Fruit fly (Drosophila melanogaster): ENCODE measurements around the gene mtm.
A peak's percentile ranks its signal among the peaks of the same experiment; 100 is the strongest.

mtm gene

DNA sequence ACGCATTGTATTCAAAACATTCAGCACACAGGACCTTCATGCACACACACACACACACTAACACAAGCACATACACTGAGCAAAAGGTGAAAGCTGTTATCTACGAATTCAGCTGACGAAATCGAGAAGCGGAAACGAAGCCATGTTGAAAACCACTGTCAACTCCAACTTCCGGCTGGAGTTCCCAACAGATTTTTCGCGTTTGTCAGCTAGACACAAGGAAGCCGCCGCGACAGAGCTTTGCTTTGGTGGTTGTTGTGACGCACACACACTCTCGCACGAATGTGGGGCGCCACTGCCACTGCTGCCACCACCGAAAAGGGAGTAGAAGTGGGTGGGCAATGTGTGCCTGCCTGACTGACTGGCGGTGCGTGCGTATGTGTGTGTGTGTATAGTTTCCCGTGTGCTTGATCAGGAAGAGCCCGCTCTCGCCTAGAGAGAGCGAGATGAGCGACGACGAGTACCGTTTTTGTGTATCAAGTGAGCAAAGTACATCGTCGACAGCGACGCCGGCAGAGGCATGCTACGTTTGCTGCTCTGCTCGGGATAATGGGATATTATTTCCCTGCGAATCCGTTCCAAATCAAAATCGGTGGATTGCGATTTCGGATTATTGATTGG, 39.1 kb downstream of the mtm start (continued):
- TF ChIP-seq CG4328 (GFP tag; optimal IDR thresholded peaks at IDR 0.05) (peak; percentile 84), CG15601 (tag; optimal IDR thresholded peaks at IDR 0.05) (peak; percentile 66), CG5953 (GFP tag; IDR thresholded peaks at IDR 0.05) (no peak), lola (GFP tag; optimal IDR thresholded peaks at IDR 0.05) (peak in 1 of 3 experiments; percentile 44), Sox102F (GFP tag; optimal IDR thresholded peaks at IDR 0.05) (no peak), corto (GFP tag; optimal IDR thresholded peaks at IDR 0.05) (no peak), CG6791 (GFP tag; IDR thresholded peaks at IDR 0.05; ENCODE audit: partially characterized antibody) (no peak), CG10543 (GFP tag; optimal IDR thresholded peaks at IDR 0.05) (peak; percentile 72), Hr3 (GFP tag; optimal IDR thresholded peaks at IDR 0.05) (no peak), CG17328 (GFP tag; IDR thresholded peaks at IDR 0.05) (peak; percentile 26; the same call in 1 of the 2 replicates), CG17802 (tag; optimal IDR thresholded peaks at IDR 0.05) (no peak), caup (GFP tag; optimal IDR thresholded peaks at IDR 0.05; ENCODE audit: severe bottlenecking) (peak; percentile 87), en (GFP tag; optimal IDR thresholded peaks at IDR 0.05) (peak; percentile 13), chm (GFP tag; IDR thresholded peaks at IDR 0.05) (peak; percentile 49; the same call in 1 of the 2 replicates), gcm2 (GFP tag; optimal IDR thresholded peaks at IDR 0.05) (no peak), CG11696 (GFP tag; IDR thresholded peaks at IDR 0.05) (no peak), CG10267 (tag; optimal IDR thresholded peaks at IDR 0.05) (peak; percentile 39), CG34224 (GFP tag; IDR thresholded peaks at IDR 0.05; ENCODE audit: partially characterized antibody) (no peak), inv (GFP tag; IDR thresholded peaks at IDR 0.05; ENCODE audit: partially characterized antibody) (no peak), Dbx (GFP tag; IDR thresholded peaks at IDR 0.05) (peak; percentile 32; the same call in 1 of the 3 replicates), CG2875 (GFP tag; optimal IDR thresholded peaks at IDR 0.05) (peak; percentile 49), CG15514 (GFP tag; optimal IDR thresholded peaks at IDR 0.05) (peak; percentile 66), Hr51 (GFP tag; optimal IDR thresholded peaks at IDR 0.05) (no peak), Max (GFP tag; optimal IDR thresholded peaks at IDR 0.05) (no peak), hbn (GFP tag; IDR thresholded peaks at IDR 0.05; ENCODE audit: partially characterized antibody) (no peak), tna (GFP tag; IDR thresholded peaks at IDR 0.05; ENCODE audit: partially characterized antibody) (no peak), BEAF-32 (GFP tag; optimal IDR thresholded peaks at IDR 0.05) (no peak), CG18262 (tag; optimal IDR thresholded peaks at IDR 0.05) (peak; percentile 46), CG3407 (GFP tag; optimal IDR thresholded peaks at IDR 0.05) (peak; percentile 51), CG4617 (GFP tag; optimal IDR thresholded peaks at IDR 0.05; ENCODE audit: borderline replicate concordance) (no peak), C15 (GFP tag; IDR thresholded peaks at IDR 0.05) (no peak), MBD-R2 (GFP tag; IDR thresholded peaks at IDR 0.05) (no peak), ssp (GFP tag; IDR thresholded peaks at IDR 0.05) (no peak), E2f1 (GFP tag; IDR thresholded peaks at IDR 0.05) (no peak), Scr (GFP tag; IDR thresholded peaks at IDR 0.05; ENCODE audit: partially characterized antibody) (no peak), hth (optimal IDR thresholded peaks at IDR 0.05) (no peak), ab (GFP tag; optimal IDR thresholded peaks at IDR 0.05) (no peak), Vsx1 (GFP tag; optimal IDR thresholded peaks at IDR 0.05) (peak; percentile 18), gsb (GFP tag; IDR thresholded peaks at IDR 0.05) (peak; percentile 34; the same call in 1 of the 2 replicates), sens (GFP tag) (peak; percentile 81), Jarid2 (GFP tag; optimal IDR thresholded peaks at IDR 0.05) (peak; percentile 60), zen2 (GFP tag; IDR thresholded peaks at IDR 0.05; ENCODE audit: partially characterized antibody) (no peak), sens-2 (GFP tag; IDR thresholded peaks at IDR 0.05) (no peak), CG4854 (GFP tag; optimal IDR thresholded peaks at IDR 0.05) (no peak), CG8089 (GFP tag; optimal IDR thresholded peaks at IDR 0.05) (no peak), Gug (GFP tag; IDR thresholded peaks at IDR 0.05) (no peak), H15 (GFP tag; IDR thresholded peaks at IDR 0.05) (no peak), Bteb2 (GFP tag; optimal IDR thresholded peaks at IDR 0.05) (no peak), CG10147 (GFP tag; optimal IDR thresholded peaks at IDR 0.05) (peak; percentile 29)

Measured in whole organism, embryonic.